Worm (Caenorhabditis elegans) whole organism, L4 larva: ENCODE data around the gene jamp-1.

Source experiments
- F10B5.3 ChIP-seq: sonication (generic microtip); optimal IDR thresholded peaks from 2 replicates; lab custom pipeline; 2016; ENCODE audit warnings: mild to moderate bottlenecking, missing genetic modification characterization, missing compliant biosample characterization
- F26F4.8 ChIP-seq: fragments of 200-800 bp; sonication (Bioruptor generic); conservative IDR thresholded peaks from 2 replicates; pipeline ENCODE4 v1.3.6; 2022; ENCODE audit warnings: missing genetic modification characterization, missing compliant biosample characterization
- F37D6.2 ChIP-seq: sonication (generic microtip); optimal IDR thresholded peaks from 2 replicates; lab custom pipeline; 2016; ENCODE audit warnings: mild to moderate bottlenecking, missing genetic modification characterization, missing compliant biosample characterization
- T20F7.1 ChIP-seq: fragments of 200-800 bp; sonication (Bioruptor generic); optimal IDR thresholded peaks from 2 replicates; lab custom pipeline; 2018; ENCODE audit warnings: mild to moderate bottlenecking, missing genetic modification characterization, missing compliant biosample characterization
- T26A8.4 ChIP-seq: fragments of 200-800 bp; sonication (Bioruptor generic); IDR thresholded peaks from 2 replicates; pipeline ENCODE4 v1.3.6; 2022; ENCODE audit warnings: missing genetic modification characterization, missing compliant biosample characterization
- ZK546.5 ChIP-seq, 2 experiments: sonication (generic microtip); optimal IDR thresholded peaks; 2 replicates each; lab custom pipeline; 2017; ENCODE audit warnings: missing biosample characterization in 2 of 2, missing genetic modification characterization in 2 of 2
- aha-1 ChIP-seq: fragments of 150-350 bp; peaks from one replicate; lab custom pipeline; 2014; ENCODE audit warnings: missing biosample characterization, missing genetic modification characterization
- attf-4 ChIP-seq: sonication (generic microtip); optimal IDR thresholded peaks from 3 replicates; lab custom pipeline; 2017; ENCODE audit warnings: missing biosample characterization, missing genetic modification characterization
- ceh-20 ChIP-seq: fragments of 200-800 bp; sonication (Bioruptor generic); IDR thresholded peaks from 2 replicates; pipeline ENCODE4 v1.3.6; 2022; ENCODE audit warnings: missing genetic modification reagents, missing genetic modification characterization, missing compliant biosample characterization
- ceh-32 ChIP-seq: sonication (generic microtip); optimal IDR thresholded peaks from 2 replicates; lab custom pipeline; 2016; ENCODE audit warnings: mild to moderate bottlenecking, missing genetic modification characterization, missing compliant biosample characterization; ENCODE audit not compliant: poor library complexity
- ceh-44 ChIP-seq: fragments of 200-800 bp; sonication (Bioruptor generic); IDR thresholded peaks from 2 replicates; pipeline ENCODE4 v1.3.6; 2022; ENCODE audit warnings: missing genetic modification reagents, missing genetic modification characterization, missing compliant biosample characterization
- ceh-62 ChIP-seq: sonication (generic microtip); optimal IDR thresholded peaks from 2 replicates; lab custom pipeline; 2017; ENCODE audit warnings: missing biosample characterization, missing genetic modification characterization
- daf-12 ChIP-seq: fragments of 150-350 bp; optimal IDR thresholded peaks from 2 replicates; lab custom pipeline; 2014; ENCODE audit warnings: missing biosample characterization, missing genetic modification reagents, missing genetic modification characterization
- daf-16 ChIP-seq, 3 experiments: sonication (generic microtip); optimal IDR thresholded peaks; 2 replicates each; lab custom pipeline; 2016 to 2017; ENCODE audit warnings: missing genetic modification characterization in 3 of 3, missing genetic modification reagents in 3 of 3, mild to moderate bottlenecking in 2 of 3, missing compliant biosample characterization in 2 of 3, missing biosample characterization in 1 of 3, moderate library complexity in 1 of 3
- daf-19 ChIP-seq: fragments of 200-800 bp; sonication (Bioruptor generic); conservative IDR thresholded peaks from 2 replicates; pipeline ENCODE4 v1.3.6; 2022; ENCODE audit warnings: missing genetic modification characterization, missing compliant biosample characterization
- dmd-9 ChIP-seq: fragments of 200-800 bp; sonication (Bioruptor generic); IDR thresholded peaks from 2 replicates; pipeline ENCODE4 v1.3.6; 2022; ENCODE audit warnings: missing genetic modification reagents, missing genetic modification characterization, missing compliant biosample characterization
- duxl-1 ChIP-seq: sonication (generic microtip); optimal IDR thresholded peaks from 2 replicates; lab custom pipeline; 2016; ENCODE audit warnings: mild to moderate bottlenecking, missing genetic modification characterization, moderate library complexity, missing compliant biosample characterization; ENCODE audit not compliant: poor library complexity
- dve-1 ChIP-seq: sonication (generic microtip); optimal IDR thresholded peaks from 2 replicates; lab custom pipeline; 2017; ENCODE audit warnings: antibody characterized with exemption, mild to moderate bottlenecking, missing genetic modification characterization, missing compliant biosample characterization; ENCODE audit not compliant: insufficient read depth
- fkh-10 ChIP-seq: fragments of 150-350 bp; optimal IDR thresholded peaks from 2 replicates; lab custom pipeline; 2014; ENCODE audit warnings: missing biosample characterization, missing genetic modification reagents, missing genetic modification characterization
- hlh-11 ChIP-seq: fragments of 200-800 bp; sonication (Bioruptor generic); optimal IDR thresholded peaks from 2 replicates; lab custom pipeline; 2018; ENCODE audit warnings: mild to moderate bottlenecking, missing genetic modification characterization, missing compliant biosample characterization
- hlh-30 ChIP-seq: sonication (generic microtip); optimal IDR thresholded peaks from 2 replicates; lab custom pipeline; 2017; ENCODE audit warnings: antibody characterized with exemption, mild to moderate bottlenecking, missing genetic modification characterization, missing compliant biosample characterization; ENCODE audit not compliant: insufficient read depth
- hmg-1.1 ChIP-seq: fragments of 200-800 bp; sonication (Bioruptor generic); IDR thresholded peaks from 2 replicates; pipeline ENCODE4 v1.3.6; 2022; ENCODE audit warnings: missing genetic modification reagents, missing genetic modification characterization, missing compliant biosample characterization
- lin-1 ChIP-seq: fragments of 200-800 bp; sonication (Bioruptor generic); IDR thresholded peaks from 2 replicates; pipeline ENCODE4 v1.3.6; 2022; ENCODE audit warnings: missing genetic modification reagents, missing genetic modification characterization, missing compliant biosample characterization
- lin-29 ChIP-seq: fragments of 200-800 bp; sonication (Bioruptor generic); IDR thresholded peaks from 2 replicates; pipeline ENCODE4 v1.3.6; 2022; ENCODE audit warnings: missing genetic modification reagents, missing genetic modification characterization, missing compliant biosample characterization
- lin-38 ChIP-seq: fragments of 200-800 bp; sonication (Bioruptor generic); IDR thresholded peaks from 2 replicates; pipeline ENCODE4 v1.3.6; 2022; ENCODE audit warnings: missing genetic modification reagents, missing genetic modification characterization, missing compliant biosample characterization
- lir-3 ChIP-seq: sonication (generic microtip); optimal IDR thresholded peaks from 2 replicates; lab custom pipeline; 2016; ENCODE audit warnings: mild to moderate bottlenecking, missing genetic modification characterization, missing compliant biosample characterization
- lsy-2 ChIP-seq, 2 experiments: fragments of 150-350 bp in 1 of 2; sonication (generic microtip) in 1 of 2; optimal IDR thresholded peaks; 2 replicates each; lab custom pipeline; 2014 to 2017; ENCODE audit warnings: missing biosample characterization in 2 of 2, missing genetic modification characterization in 2 of 2
- madf-9 ChIP-seq: fragments of 200-800 bp; sonication (Bioruptor generic); conservative IDR thresholded peaks from 2 replicates; pipeline ENCODE4 v1.3.6; 2022; ENCODE audit warnings: missing genetic modification reagents, missing genetic modification characterization, missing compliant biosample characterization
- mep-1 ChIP-seq: fragments of 150-350 bp; sonication (generic microtip); optimal IDR thresholded peaks from 3 replicates; lab custom pipeline; 2014; ENCODE audit warnings: missing biosample characterization, missing genetic modification characterization
- mxl-3 ChIP-seq: fragments of 200-800 bp; sonication (Bioruptor generic); optimal IDR thresholded peaks from 2 replicates; lab custom pipeline; 2018; ENCODE audit warnings: mild to moderate bottlenecking, missing genetic modification characterization, missing compliant biosample characterization
- nhr-102 ChIP-seq: sonication (generic microtip); optimal IDR thresholded peaks from 2 replicates; lab custom pipeline; 2016; ENCODE audit warnings: mild to moderate bottlenecking, missing genetic modification characterization, moderate library complexity, missing compliant biosample characterization
- nhr-11 ChIP-seq: fragments of 150-350 bp; optimal IDR thresholded peaks from 2 replicates; lab custom pipeline; 2014; ENCODE audit warnings: missing biosample characterization, missing genetic modification characterization
- nhr-28 ChIP-seq: fragments of 150-350 bp; optimal IDR thresholded peaks from 2 replicates; lab custom pipeline; 2014; ENCODE audit warnings: missing biosample characterization, missing genetic modification characterization
- nhr-41 ChIP-seq: fragments of 200-800 bp; sonication (Bioruptor generic); IDR thresholded peaks from 2 replicates; pipeline ENCODE4 v1.3.6; 2022; ENCODE audit warnings: missing genetic modification reagents, missing genetic modification characterization, missing compliant biosample characterization
- nhr-42 ChIP-seq: fragments of 200-800 bp; sonication (Bioruptor generic); IDR thresholded peaks from 2 replicates; pipeline ENCODE4 v1.3.6; 2022; ENCODE audit warnings: missing genetic modification characterization, missing compliant biosample characterization
- nhr-76 ChIP-seq: fragments of 150-350 bp; optimal IDR thresholded peaks from 2 replicates; lab custom pipeline; 2014; ENCODE audit warnings: missing biosample characterization, missing genetic modification characterization
- php-3 ChIP-seq: fragments of 200-800 bp; sonication (Bioruptor generic); IDR thresholded peaks from 2 replicates; pipeline ENCODE4 v1.3.6; 2022; ENCODE audit warnings: missing genetic modification reagents, missing genetic modification characterization, missing compliant biosample characterization
- sdz-12 ChIP-seq: fragments of 200-800 bp; sonication (Bioruptor generic); optimal IDR thresholded peaks from 2 replicates; lab custom pipeline; 2018; ENCODE audit warnings: mild to moderate bottlenecking, missing genetic modification characterization, missing compliant biosample characterization
- spr-3 ChIP-seq: fragments of 200-800 bp; sonication (Bioruptor generic); optimal IDR thresholded peaks from 2 replicates; lab custom pipeline; 2018; ENCODE audit warnings: mild to moderate bottlenecking, missing genetic modification characterization, missing compliant biosample characterization
- tra-1 ChIP-seq: fragments of 200-800 bp; sonication (Bioruptor generic); IDR thresholded peaks from 2 replicates; pipeline ENCODE4 v1.3.6; 2022; ENCODE audit warnings: missing genetic modification reagents, missing genetic modification characterization, missing compliant biosample characterization
- unc-130 ChIP-seq: sonication (generic microtip); optimal IDR thresholded peaks from 2 replicates; lab custom pipeline; 2016; ENCODE audit warnings: missing genetic modification reagents, missing genetic modification characterization, missing compliant biosample characterization
- unc-62 ChIP-seq, 3 experiments: fragments of 150-350 bp in 1 of 3; sonication (generic microtip); optimal IDR thresholded peaks in 2 of 3; peaks in 1 of 3; 1 replicate in 1 of 3; 2 replicates in 2 of 3; lab custom pipeline; 2014 to 2017; ENCODE audit warnings: missing biosample characterization in 3 of 3, missing genetic modification characterization in 3 of 3, missing genetic modification reagents in 3 of 3, missing genotype in 1 of 3
- vab-7 ChIP-seq: fragments of 200-800 bp; sonication (Bioruptor generic); IDR thresholded peaks from 2 replicates; pipeline ENCODE4 v1.3.6; 2022; ENCODE audit warnings: missing genetic modification reagents, missing genetic modification characterization, missing compliant biosample characterization
- zfp-3 ChIP-seq: fragments of 200-800 bp; sonication (Bioruptor generic); conservative IDR thresholded peaks from 2 replicates; pipeline ENCODE4 v1.3.6; 2022; ENCODE audit warnings: missing genetic modification reagents, missing genetic modification characterization, missing compliant biosample characterization
- zip-11 ChIP-seq: fragments of 200-800 bp; sonication (Bioruptor generic); IDR thresholded peaks from 2 replicates; pipeline ENCODE4 v1.3.6; 2022; ENCODE audit warnings: missing genetic modification characterization, missing compliant biosample characterization
- ztf-7 ChIP-seq: fragments of 150-350 bp; optimal IDR thresholded peaks from 2 replicates; lab custom pipeline; 2014; ENCODE audit warnings: missing biosample characterization, missing genetic modification characterization

Gene jamp-1

DNA sequence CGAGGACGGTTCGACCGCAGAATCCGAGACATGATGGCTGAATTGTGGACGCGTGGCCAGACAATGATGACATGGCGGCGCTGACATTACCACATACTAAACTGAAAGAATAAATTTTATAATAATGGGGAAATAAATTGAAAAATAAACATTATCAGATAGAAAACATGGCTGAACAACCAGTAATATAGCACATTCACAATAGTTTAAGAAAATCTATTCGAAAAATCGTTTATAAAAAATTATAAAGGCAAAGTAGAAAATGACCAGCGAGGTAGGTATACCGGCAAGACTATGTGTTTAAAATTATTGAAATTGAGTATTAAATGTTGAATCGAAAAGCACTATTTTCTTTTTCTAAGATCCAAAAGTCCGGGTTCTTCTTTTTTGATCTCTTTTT lies at the start of gene jamp-1:
Gene jamp-1 (minus strand): TSS at position 101 of the 400 bp plus-strand sequence.
- TF ChIP-seq daf-16 (GFP tag; optimal IDR thresholded peaks at IDR 0.05; lab: Kevin White, UChicago) (no peak), daf-16 (tag; optimal IDR thresholded peaks at IDR 0.05; lab: Kevin White, UChicago) (peak; percentile 12), nhr-102 (tag; lab: Kevin White, UChicago) (no peak)
- TF ChIP-seq, all 104 proteins: peak for 1

DNA sequence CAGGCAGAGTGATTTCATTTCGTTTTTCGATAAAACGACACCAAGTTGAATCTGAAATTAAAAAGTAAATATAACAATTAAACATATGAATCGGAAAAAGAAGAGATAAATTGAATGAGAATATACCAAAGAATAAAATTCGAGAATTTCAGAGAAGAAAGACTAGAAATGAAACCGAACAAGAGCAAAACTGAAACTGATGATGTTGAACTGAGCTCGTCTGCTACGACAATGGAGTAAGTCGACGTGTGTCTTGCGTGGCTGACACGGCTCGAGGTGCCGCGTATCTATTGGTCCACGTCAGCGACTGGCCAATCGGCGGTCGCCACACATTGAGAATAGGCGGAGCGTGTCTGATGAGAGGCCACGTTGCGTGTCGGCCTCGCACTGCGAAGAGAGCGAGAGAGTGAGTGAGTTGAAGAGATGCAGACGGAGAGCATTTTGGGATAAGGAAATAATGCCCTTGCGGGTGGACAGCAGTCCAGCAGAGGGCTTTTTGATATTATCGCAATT lies 49.5 kb upstream of the jamp-1 start, which contains the start of gene crt-1:
Gene crt-1 (minus strand): TSS at position 51 of the 513 bp plus-strand sequence.
- TF ChIP-seq duxl-1 (tag; lab: Kevin White, UChicago) (peak; percentile 74), ceh-62 (no peak), madf-9 (GFP tag; lab: Robert Waterston, UW) (peak; percentile 51; the same call in 1 of the 2 replicates), attf-4 (tag; lab: Kevin White, UChicago) (no peak), hlh-11 (tag; lab: Kevin White, UChicago) (peak; percentile 98), lsy-2 (tag; optimal IDR thresholded peaks at IDR 0.05; lab: Kevin White, UChicago) (peak; percentile 83 to 95), nhr-102 (tag; lab: Kevin White, UChicago) (peak; percentile 92), ceh-32 (tag; lab: Kevin White, UChicago) (peak; percentile 54), dmd-9 (GFP tag; lab: Robert Waterston, UW) (peak; percentile 66; the same call in 1 of the 2 replicates), nhr-28 (peak; percentile 75), php-3 (peak; percentile 85), nhr-11 (tag; lab: Kevin White, UChicago) (peak; percentile 88), F10B5.3 (peak; percentile 85), tra-1 (GFP tag; lab: Robert Waterston, UW) (peak; percentile 68), daf-16 (GFP tag; optimal IDR thresholded peaks at IDR 0.05; lab: Kevin White, UChicago) (peak; percentile 52 to 63), daf-16 (tag; optimal IDR thresholded peaks at IDR 0.05; lab: Kevin White, UChicago) (peak; percentile 35), fkh-10 (GFP tag; lab: Kevin White, UChicago) (no peak), T26A8.4 (GFP tag; lab: Robert Waterston, UW) (peak; percentile 92), sdz-12 (GFP tag; lab: Kevin White, UChicago) (no peak), zfp-3 (GFP tag; lab: Robert Waterston, UW) (peak; percentile 81; the same call in 1 of the 2 replicates), ztf-7 (tag; lab: Kevin White, UChicago) (peak; percentile 47), spr-3 (GFP tag; lab: Kevin White, UChicago) (peak; percentile 77), F26F4.8 (GFP tag; lab: Robert Waterston, UW) (no peak), ZK546.5 (tag; optimal IDR thresholded peaks at IDR 0.05; lab: Kevin White, UChicago) (no peak), vab-7 (GFP tag; lab: Robert Waterston, UW) (peak; percentile 49), zip-11 (GFP tag; lab: Robert Waterston, UW) (no peak), nhr-76 (tag; lab: Kevin White, UChicago) (no peak), F37D6.2 (tag; lab: Kevin White, UChicago) (peak; percentile 84), lir-3 (tag; lab: Kevin White, UChicago) (peak; percentile 20), dve-1 (tag; lab: Kevin White, UChicago) (peak; percentile 95), daf-12 (no peak), ceh-44 (GFP tag; lab: Robert Waterston, UW) (no peak), nhr-42 (GFP tag; lab: Robert Waterston, UW) (peak; percentile 86), T20F7.1 (GFP tag; lab: Kevin White, UChicago) (peak; percentile 84), mxl-3 (peak; percentile 99), lin-1 (GFP tag; lab: Robert Waterston, UW) (peak; percentile 85; the same call in 1 of the 2 replicates), unc-62 (GFP tag; optimal IDR thresholded peaks at IDR 0.05 in 1 of 2; lab: Kevin White, UChicago) (peak in 1 of 2 experiments; percentile 98), unc-62 (tag; optimal IDR thresholded peaks at IDR 0.05; lab: Kevin White, UChicago) (no peak), daf-19 (GFP tag; lab: Robert Waterston, UW) (no peak), hmg-1.1 (GFP tag; lab: Robert Waterston, UW) (peak; percentile 93), ceh-20 (peak; percentile 92), mep-1 (peak; percentile 94), hlh-30 (peak; percentile 89), aha-1 (peak; percentile 100), nhr-41 (GFP tag; lab: Robert Waterston, UW) (peak; percentile 94), unc-130 (GFP tag; lab: Kevin White, UChicago) (no peak), lin-29 (peak; percentile 60; the same call in 1 of the 2 replicates), lin-38 (GFP tag; lab: Robert Waterston, UW) (peak; percentile 79)
